Worm (Caenorhabditis elegans) whole organism, L4/young adult: ENCODE measurements around the gene nep-11.
"Not testable (repeated sequence)": the region's sequence is repeated elsewhere in the genome, so short reads cannot be mapped to it uniquely, and the experiment has no call there.

Experiments used
- W03F9.2 ChIP-seq: fragments of 150-350 bp; optimal IDR thresholded peaks from 2 replicates; lab custom pipeline; 2014; ENCODE audit warnings: missing biosample characterization, missing genetic modification characterization
- dao-5 ChIP-seq: sonication (generic microtip); optimal IDR thresholded peaks from 2 replicates; lab custom pipeline; 2016; ENCODE audit warnings: missing genotype, missing genetic modification characterization, moderate library complexity, missing compliant biosample characterization
- him-1 ChIP-seq: sonication (generic microtip); optimal IDR thresholded peaks from 2 replicates; lab custom pipeline; 2016; ENCODE audit warnings: missing genotype, missing genetic modification reagents, missing genetic modification characterization, missing compliant biosample characterization

ce11 chrII:3464580-3464979, 39.2 kb upstream of the nep-11 start, which contains the start of gene C16C8.10:
- not testable (repeated sequence) for TF ChIP-seq him-1; dao-5; W03F9.2 (tag; lab: Kevin White, UChicago)
